Fruit fly (Drosophila melanogaster): ENCODE data around the gene CG5149.

Gene CG5149

DNA sequence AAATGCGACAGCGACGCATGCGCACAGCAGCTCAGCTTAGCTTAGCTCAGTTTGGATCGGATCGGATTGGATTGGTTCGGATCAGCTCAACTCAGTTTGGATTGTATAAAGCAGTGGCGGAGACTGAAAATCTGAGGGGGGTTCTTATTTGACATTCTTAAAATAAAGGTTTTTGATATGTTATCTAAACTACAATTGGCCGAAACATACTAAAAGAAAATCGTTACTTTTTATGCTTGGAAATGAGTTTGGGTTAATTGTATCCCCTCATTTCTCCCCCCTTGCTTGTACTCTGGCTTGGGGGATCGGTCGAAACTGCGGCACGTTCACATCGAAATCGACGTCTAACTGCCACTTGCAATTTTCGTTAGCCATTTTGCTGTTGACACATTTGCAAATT lies 11.9 kb downstream of the CG5149 start (continued):
- TF ChIP-seq CG2120 (GFP tag; optimal IDR thresholded peaks at IDR 0.05) (no peak), nerfin-2 (GFP tag; IDR thresholded peaks at IDR 0.05; ENCODE audit: partially characterized antibody) (no peak), tll (GFP tag; optimal IDR thresholded peaks at IDR 0.05) (no peak), CG3847 (GFP tag; IDR thresholded peaks at IDR 0.05) (no peak), Lhr (GFP tag; optimal IDR thresholded peaks at IDR 0.05) (no peak), ac (GFP tag; optimal IDR thresholded peaks at IDR 0.05) (no peak), otp (GFP tag; IDR thresholded peaks at IDR 0.05) (no peak), Hr39 (optimal IDR thresholded peaks at IDR 0.05) (no peak), CG7372 (GFP tag; IDR thresholded peaks at IDR 0.05) (peak; percentile 35; the same call in 1 of the 2 replicates), CG31388 (GFP tag; optimal IDR thresholded peaks at IDR 0.05) (no peak), row (GFP tag; IDR thresholded peaks at IDR 0.05) (peak; percentile 63), ab (GFP tag; optimal IDR thresholded peaks at IDR 0.05) (no peak), CG6654 (GFP tag; optimal IDR thresholded peaks at IDR 0.05) (no peak), CG8290 (GFP tag; optimal IDR thresholded peaks at IDR 0.05) (no peak), CG8290 (tag; optimal IDR thresholded peaks at IDR 0.05) (no peak), unpg (GFP tag; optimal IDR thresholded peaks at IDR 0.05) (no peak), Doc3 (GFP tag; IDR thresholded peaks at IDR 0.05; ENCODE audit: partially characterized antibody) (no peak), Sry-δ (GFP tag; optimal IDR thresholded peaks at IDR 0.05) (no peak), odd (GFP tag; optimal IDR thresholded peaks at IDR 0.05) (no peak), CG11723 (GFP tag; optimal IDR thresholded peaks at IDR 0.05) (no peak), CG17385 (GFP tag; optimal IDR thresholded peaks at IDR 0.05) (peak; percentile 34), dm (GFP tag; optimal IDR thresholded peaks at IDR 0.05) (no peak), zfh1 (GFP tag; IDR thresholded peaks at IDR 0.05) (peak; percentile 54; the same call in 1 of the 3 replicates), CG7987 (GFP tag; optimal IDR thresholded peaks at IDR 0.05) (no peak), fru (optimal IDR thresholded peaks at IDR 0.05) (no peak), HLHmδ (GFP tag; optimal IDR thresholded peaks at IDR 0.05) (no peak), E2f2 (GFP tag; IDR thresholded peaks at IDR 0.05) (peak; percentile 28; the same call in 1 of the 2 replicates), CG3281 (GFP tag; optimal IDR thresholded peaks at IDR 0.05) (no peak), CG43689 (GFP tag; IDR thresholded peaks at IDR 0.05) (no peak), CG10274 (GFP tag; optimal IDR thresholded peaks at IDR 0.05) (no peak), grn (GFP tag; optimal IDR thresholded peaks at IDR 0.05) (no peak), CG12155 (GFP tag; optimal IDR thresholded peaks at IDR 0.05) (no peak), gcm2 (GFP tag; optimal IDR thresholded peaks at IDR 0.05) (no peak), zen2 (GFP tag; IDR thresholded peaks at IDR 0.05; ENCODE audit: partially characterized antibody) (no peak), ttk (GFP tag; IDR thresholded peaks at IDR 0.05) (peak; percentile 47; the same call in 1 of the 2 replicates), CG7928 (GFP tag; optimal IDR thresholded peaks at IDR 0.05) (no peak), ATbp (GFP tag; optimal IDR thresholded peaks at IDR 0.05) (no peak), CG16863 (GFP tag; optimal IDR thresholded peaks at IDR 0.05) (peak; percentile 5), MESR4 (GFP tag; optimal IDR thresholded peaks at IDR 0.05) (no peak), tup (GFP tag; optimal IDR thresholded peaks at IDR 0.05) (no peak), CHES-1-like (GFP tag; optimal IDR thresholded peaks at IDR 0.05) (no peak), bigmax (GFP tag; optimal IDR thresholded peaks at IDR 0.05) (no peak), CG15011 (GFP tag; optimal IDR thresholded peaks at IDR 0.05) (no peak), run (tag; optimal IDR thresholded peaks at IDR 0.05) (peak; percentile 40), lmd (GFP tag; IDR thresholded peaks at IDR 0.05) (peak; percentile 49), CG5180 (GFP tag; optimal IDR thresholded peaks at IDR 0.05) (no peak), HmgZ (tag; optimal IDR thresholded peaks at IDR 0.05) (no peak), ind (GFP tag; optimal IDR thresholded peaks at IDR 0.05) (peak; percentile 23), zen (tag; optimal IDR thresholded peaks at IDR 0.05) (no peak), pho (GFP tag; optimal IDR thresholded peaks at IDR 0.05) (no peak), CG33213 (GFP tag; optimal IDR thresholded peaks at IDR 0.05) (no peak), Awh (GFP tag; IDR thresholded peaks at IDR 0.05) (peak; percentile 43; the same call in 1 of the 2 replicates), CG3065 (GFP tag; optimal IDR thresholded peaks at IDR 0.05) (no peak)

Measured in whole organism, embryonic.